Fruit fly (Drosophila melanogaster) whole organism, adult: ENCODE measurements around the gene slow.

ENCODE experiments used
- CG11617 ChIP-seq: fragments of 200-800 bp; sonication (Bioruptor generic); optimal IDR thresholded peaks from 2 replicates; lab custom pipeline; 2017; ENCODE audit warnings: mild to moderate bottlenecking, missing biosample characterization, missing genetic modification reagents, missing genetic modification characterization
- CG12768 ChIP-seq: fragments of 200-800 bp; sonication (Bioruptor generic); optimal IDR thresholded peaks from 2 replicates; lab custom pipeline; 2017; ENCODE audit warnings: missing biosample characterization, missing genetic modification characterization, mild to moderate bottlenecking, moderate library complexity, missing genetic modification reagents
- CG14711 ChIP-seq: fragments of 200-800 bp; sonication (Bioruptor generic); optimal IDR thresholded peaks from 2 replicates; lab custom pipeline; 2018; ENCODE audit warnings: missing biosample characterization, mild to moderate bottlenecking, missing genetic modification characterization, moderate library complexity
- CG1620 ChIP-seq: fragments of 200-800 bp; sonication (Bioruptor generic); optimal IDR thresholded peaks from 2 replicates; lab custom pipeline; 2016; ENCODE audit warnings: missing biosample characterization, missing genetic modification characterization
- CG33017 ChIP-seq: fragments of 200-800 bp; sonication (Bioruptor generic); optimal IDR thresholded peaks from 2 replicates; lab custom pipeline; 2018; ENCODE audit warnings: missing biosample characterization, mild to moderate bottlenecking, missing genetic modification characterization, moderate library complexity
- CG5204 ChIP-seq: fragments of 200-800 bp; sonication (Bioruptor generic); optimal IDR thresholded peaks from 2 replicates; lab custom pipeline; 2016; ENCODE audit warnings: missing biosample characterization, missing genetic modification characterization
- CG7045 ChIP-seq: fragments of 200-800 bp; sonication (Bioruptor generic); optimal IDR thresholded peaks from 2 replicates; lab custom pipeline; 2017; ENCODE audit warnings: missing biosample characterization, mild to moderate bottlenecking, missing genetic modification characterization
- CG7101 ChIP-seq: fragments of 200-800 bp; sonication (Bioruptor generic); optimal IDR thresholded peaks from 2 replicates; lab custom pipeline; 2018; ENCODE audit warnings: missing biosample characterization, mild to moderate bottlenecking, missing genetic modification characterization, moderate library complexity
- Clk ChIP-seq: fragments of 200-800 bp; sonication (Bioruptor generic); optimal IDR thresholded peaks from 2 replicates; lab custom pipeline; 2017; ENCODE audit warnings: missing biosample characterization, missing genetic modification characterization
- Crg-1 ChIP-seq: fragments of 200-800 bp; sonication (Bioruptor generic); optimal IDR thresholded peaks from 2 replicates; lab custom pipeline; 2016; ENCODE audit warnings: missing biosample characterization, missing genetic modification characterization
- Hr96 ChIP-seq: fragments of 200-800 bp; sonication (Bioruptor generic); optimal IDR thresholded peaks from 2 replicates; lab custom pipeline; 2016; ENCODE audit warnings: missing biosample characterization, missing genetic modification characterization
- Mnt ChIP-seq: fragments of 200-800 bp; sonication (Bioruptor generic); optimal IDR thresholded peaks from 2 replicates; lab custom pipeline; 2016; ENCODE audit warnings: missing biosample characterization, mild to moderate bottlenecking, missing genetic modification characterization
- bab1 ChIP-seq: fragments of 200-800 bp; sonication (Bioruptor generic); optimal IDR thresholded peaks from 3 replicates; lab custom pipeline; 2019; ENCODE audit warnings: missing biosample characterization, mild to moderate bottlenecking, missing genetic modification characterization, moderate library complexity
- cic ChIP-seq: fragments of 200-800 bp; sonication (Bioruptor generic); optimal IDR thresholded peaks from 2 replicates; lab custom pipeline; 2017; ENCODE audit warnings: missing biosample characterization, mild to moderate bottlenecking, missing genetic modification characterization, moderate library complexity
- cnc ChIP-seq, 2 experiments: fragments of >200 bp; optimal IDR thresholded peaks; 2 replicates each; lab custom pipeline; 2017
- kay ChIP-seq: fragments of 200-800 bp; sonication (Bioruptor generic); peaks from one replicate; lab custom pipeline; 2016; ENCODE audit warnings: missing biosample characterization, missing genetic modification characterization, borderline replicate concordance
- ovo ChIP-seq: fragments of 200-800 bp; sonication (Bioruptor generic); optimal IDR thresholded peaks from 2 replicates; lab custom pipeline; 2016; ENCODE audit warnings: missing biosample characterization, missing genetic modification characterization
- pad ChIP-seq: fragments of 200-800 bp; sonication (Bioruptor generic); optimal IDR thresholded peaks from 3 replicates; lab custom pipeline; 2017; ENCODE audit warnings: missing biosample characterization, missing genetic modification characterization, mild to moderate bottlenecking, moderate library complexity, missing genetic modification reagents
- tj ChIP-seq: fragments of 200-800 bp; sonication (Bioruptor generic); optimal IDR thresholded peaks from 3 replicates; lab custom pipeline; 2017; ENCODE audit warnings: missing biosample characterization, mild to moderate bottlenecking, missing genetic modification characterization, moderate library complexity
- toe ChIP-seq: fragments of 200-800 bp; sonication (Bioruptor generic); optimal IDR thresholded peaks from 2 replicates; lab custom pipeline; 2016; ENCODE audit warnings: missing biosample characterization, missing genetic modification characterization

The slow gene

dm6 chr3L:4414579-4414978 is 30.3 kb downstream of the slow start:
- TF ChIP-seq pad (GFP tag; lab: Kevin White, UChicago) (no peak), toe (GFP tag; lab: Kevin White, UChicago) (no peak), tj (GFP tag; lab: Kevin White, UChicago) (no peak), CG7101 (tag; lab: Kevin White, UChicago) (peak; percentile 11), CG12768 (GFP tag; lab: Kevin White, UChicago) (no peak), kay (GFP tag; lab: Kevin White, UChicago) (peak; percentile 93), CG5204 (GFP tag; lab: Kevin White, UChicago) (peak; percentile 23), CG11617 (GFP tag; lab: Kevin White, UChicago) (no peak), ovo (GFP tag; lab: Kevin White, UChicago) (no peak), Crg-1 (GFP tag; lab: Kevin White, UChicago) (no peak), cnc (optimal IDR thresholded peaks at IDR 0.05; lab: Kevin White, UChicago) (no peak), CG33017 (tag; lab: Kevin White, UChicago) (peak; percentile 24)

DNA sequence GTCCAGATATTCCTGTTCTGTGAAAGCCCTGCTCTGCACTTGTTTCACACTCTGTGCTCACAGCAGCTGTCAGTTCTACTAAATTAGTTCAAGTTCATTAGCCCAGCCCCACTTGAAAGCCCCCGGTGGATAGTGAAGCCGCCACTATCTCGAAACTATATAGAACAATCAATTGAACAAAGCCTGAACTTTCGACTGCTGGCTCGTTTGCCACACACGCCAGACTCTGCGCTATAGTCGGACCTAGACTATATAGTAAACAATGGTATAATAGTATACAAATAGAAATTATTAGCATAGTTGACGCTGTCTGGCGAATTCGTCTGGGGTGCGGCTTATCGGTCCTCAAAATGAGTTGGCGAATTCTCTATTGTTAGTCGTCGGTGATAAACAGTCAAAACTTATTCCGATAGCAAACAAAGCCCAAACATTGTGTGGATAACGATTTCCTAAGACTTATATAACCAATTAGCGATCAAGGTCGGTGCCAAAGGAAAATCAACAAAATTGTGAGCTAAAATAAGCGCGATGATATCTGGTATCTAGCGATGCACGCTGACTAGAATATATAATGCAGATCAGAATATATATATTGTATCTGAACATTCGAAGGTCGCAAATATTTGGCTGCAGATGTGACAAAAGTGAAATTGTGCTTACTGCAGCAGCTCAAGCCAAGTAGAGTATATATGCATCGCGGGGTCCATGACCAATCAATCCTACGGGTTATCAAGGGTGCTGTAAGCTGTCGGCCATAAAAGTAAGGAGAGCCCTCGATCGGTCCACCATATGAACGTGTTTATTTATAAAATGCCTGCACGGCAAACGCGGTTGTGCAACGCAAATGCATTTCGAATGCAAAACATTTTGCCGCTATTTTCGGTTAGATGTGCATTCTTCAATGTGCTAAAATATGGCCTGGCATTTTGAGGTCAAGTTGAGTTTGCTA is 31.4 kb downstream of the slow start:
- TF ChIP-seq cnc (optimal IDR thresholded peaks at IDR 0.05; lab: Kevin White, UChicago) = peak; percentile 10 to 68
- no peak for TF ChIP-seq bab1
- TF ChIP-seq cic = peak; percentile 87
- peak; percentile 53 for TF ChIP-seq CG7101 (tag; lab: Kevin White, UChicago)
- peak; percentile 41 for TF ChIP-seq Mnt
- TF ChIP-seq CG7045 (GFP tag; lab: Kevin White, UChicago) = peak; percentile 17
- TF ChIP-seq CG33017 (tag; lab: Kevin White, UChicago) = peak; percentile 39
- no peak for TF ChIP-seq tj (GFP tag; lab: Kevin White, UChicago)
- peak; percentile 37 for TF ChIP-seq CG5204 (GFP tag; lab: Kevin White, UChicago)
- peak; percentile 94 for TF ChIP-seq CG12768 (GFP tag; lab: Kevin White, UChicago)
- peak; percentile 8 for TF ChIP-seq CG1620 (GFP tag; lab: Kevin White, UChicago)
- peak; percentile 19 for TF ChIP-seq Hr96 (GFP tag; lab: Kevin White, UChicago)
- TF ChIP-seq toe (GFP tag; lab: Kevin White, UChicago) = peak; percentile 24
- TF ChIP-seq CG11617 (GFP tag; lab: Kevin White, UChicago) = no peak
- no peak for TF ChIP-seq kay (GFP tag; lab: Kevin White, UChicago)

dm6 chr3L:4417068-4417467 is 32.8 kb downstream of the slow start:
- TF ChIP-seq CG7101 (tag; lab: Kevin White, UChicago) (no peak), kay (GFP tag; lab: Kevin White, UChicago) (peak; percentile 74)

- no peak for TF ChIP-seq Clk
- no peak for TF ChIP-seq CG14711
- no peak for TF ChIP-seq CG5204 (GFP tag; lab: Kevin White, UChicago)
- TF ChIP-seq CG11617 (GFP tag; lab: Kevin White, UChicago) = no peak
- no peak for TF ChIP-seq Hr96 (GFP tag; lab: Kevin White, UChicago)
- no peak for TF ChIP-seq bab1
- no peak for TF ChIP-seq tj (GFP tag; lab: Kevin White, UChicago)
- no peak for TF ChIP-seq pad (GFP tag; lab: Kevin White, UChicago)
- TF ChIP-seq CG7045 (GFP tag; lab: Kevin White, UChicago) = no peak
- TF ChIP-seq CG12768 (GFP tag; lab: Kevin White, UChicago) = no peak
- TF ChIP-seq ovo (GFP tag; lab: Kevin White, UChicago) = no peak
- no peak for TF ChIP-seq Mnt
- no peak for TF ChIP-seq CG33017 (tag; lab: Kevin White, UChicago)
Observed at dm6 chr3L:4417543-4417942, 33.3 kb downstream of the slow start.

- no peak for TF ChIP-seq Crg-1 (GFP tag; lab: Kevin White, UChicago)
- no peak for TF ChIP-seq cnc (optimal IDR thresholded peaks at IDR 0.05; lab: Kevin White, UChicago)
- TF ChIP-seq toe (GFP tag; lab: Kevin White, UChicago) = no peak
- no peak for TF ChIP-seq tj (GFP tag; lab: Kevin White, UChicago)
- no peak for TF ChIP-seq kay (GFP tag; lab: Kevin White, UChicago)
- TF ChIP-seq CG14711 = no peak
- TF ChIP-seq CG7101 (tag; lab: Kevin White, UChicago) = no peak
- TF ChIP-seq CG11617 (GFP tag; lab: Kevin White, UChicago) = no peak
- no peak for TF ChIP-seq CG12768 (GFP tag; lab: Kevin White, UChicago)
Observed at dm6 chr3L:4421362-4421761, 37.1 kb downstream of the slow start, which contains the start of gene CG15020. CG15020 (plus strand) TSS chr3L:4421662.

DNA sequence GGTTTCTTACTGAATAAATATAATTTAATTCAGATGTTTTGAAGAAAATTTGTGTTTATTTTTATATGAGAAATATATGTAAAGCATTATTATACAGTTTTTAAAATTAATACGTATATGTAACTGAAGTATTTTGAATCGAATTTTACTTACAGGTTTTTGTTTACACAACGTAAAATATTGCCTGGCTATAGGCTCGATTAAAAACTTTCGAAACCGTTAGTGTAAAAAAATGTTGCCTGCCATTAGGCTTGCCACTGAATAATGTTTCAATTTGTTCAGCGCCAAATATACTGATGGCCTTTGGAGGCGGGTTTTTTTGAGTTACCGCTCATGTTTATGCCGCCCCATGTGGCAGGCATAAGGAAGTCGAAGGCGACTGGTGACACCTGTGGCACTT is 42.3 kb downstream of the slow start:
- TF ChIP-seq CG7101 (tag; lab: Kevin White, UChicago) (no peak), CG5204 (GFP tag; lab: Kevin White, UChicago) (no peak), toe (GFP tag; lab: Kevin White, UChicago) (no peak), CG33017 (tag; lab: Kevin White, UChicago) (no peak)
